Fruit fly (Drosophila melanogaster) whole organism, prepupa: Measurements from ENCODE around the gene CG7294.

Source experiments
- CG11294 ChIP-seq: fragments of 200-800 bp; sonication (Bioruptor generic); IDR thresholded peaks from 2 replicates; pipeline ENCODE4 v1.3.6; 2022; ENCODE audit warnings: missing biosample characterization, missing genetic modification characterization
- CG11762 ChIP-seq: fragments of 200-800 bp; sonication (Bioruptor generic); optimal IDR thresholded peaks from 3 replicates; lab custom pipeline; 2016; ENCODE audit warnings: missing biosample characterization, missing genetic modification characterization; ENCODE audit not compliant: insufficient read depth
- CG11902 ChIP-seq: fragments of 200-800 bp; sonication (Bioruptor generic); optimal IDR thresholded peaks from 3 replicates; lab custom pipeline; 2016; ENCODE audit warnings: missing biosample characterization, missing genetic modification characterization
- CG1621 ChIP-seq: fragments of 200-800 bp; sonication (Bioruptor generic); optimal IDR thresholded peaks from 3 replicates; lab custom pipeline; 2018; ENCODE audit warnings: missing biosample characterization, mild to moderate bottlenecking, missing genetic modification characterization
- CG16779 ChIP-seq: fragments of 200-800 bp; sonication (Bioruptor generic); optimal IDR thresholded peaks from 3 replicates; lab custom pipeline; 2017; ENCODE audit warnings: missing biosample characterization, mild to moderate bottlenecking, missing genetic modification characterization
- CG3032 ChIP-seq: fragments of 200-800 bp; optimal IDR thresholded peaks from 2 replicates; lab custom pipeline; 2019; ENCODE audit warnings: missing biosample characterization, mild to moderate bottlenecking, missing genetic modification characterization, moderate library complexity
- CG31627 ChIP-seq: fragments of 200-800 bp; sonication (Bioruptor generic); optimal IDR thresholded peaks from 3 replicates; lab custom pipeline; 2016; ENCODE audit warnings: missing biosample characterization, missing genetic modification characterization
- CG34406 ChIP-seq: fragments of 200-800 bp; sonication (Bioruptor generic); optimal IDR thresholded peaks from 3 replicates; lab custom pipeline; 2016; ENCODE audit warnings: missing biosample characterization, missing genetic modification characterization
- CG4318 ChIP-seq: fragments of 200-800 bp; sonication (Bioruptor generic); optimal IDR thresholded peaks from 3 replicates; lab custom pipeline; 2017; ENCODE audit warnings: missing biosample characterization, mild to moderate bottlenecking, missing genetic modification characterization
- CG6792 ChIP-seq: fragments of 200-800 bp; sonication (Bioruptor generic); optimal IDR thresholded peaks from 3 replicates; lab custom pipeline; 2016; ENCODE audit warnings: missing biosample characterization, missing genetic modification characterization
- CG6808 ChIP-seq: fragments of 200-800 bp; sonication (Bioruptor generic); optimal IDR thresholded peaks from 3 replicates; lab custom pipeline; 2017; ENCODE audit warnings: missing biosample characterization, missing genetic modification characterization, mild to moderate bottlenecking, moderate library complexity, missing genetic modification reagents
- CG6854 ChIP-seq: fragments of 200-800 bp; sonication (Bioruptor generic); optimal IDR thresholded peaks from 2 replicates; lab custom pipeline; 2017; ENCODE audit warnings: missing biosample characterization, mild to moderate bottlenecking, missing genetic modification characterization
- CG8119 ChIP-seq: fragments of 200-800 bp; sonication (Bioruptor generic); IDR thresholded peaks from 3 replicates; pipeline ENCODE4 v1.3.6; 2022; ENCODE audit warnings: missing biosample characterization, missing genetic modification characterization
- CG8319 ChIP-seq: fragments of 200-800 bp; sonication (Bioruptor generic); optimal IDR thresholded peaks from 3 replicates; lab custom pipeline; 2016; ENCODE audit warnings: missing biosample characterization, missing genetic modification characterization
- CG9139 ChIP-seq: fragments of 200-800 bp; sonication (Bioruptor generic); optimal IDR thresholded peaks from 3 replicates; lab custom pipeline; 2017; ENCODE audit warnings: missing biosample characterization, mild to moderate bottlenecking, missing genetic modification characterization
- Eip75B ChIP-seq: fragments of 200-800 bp; sonication (Bioruptor generic); optimal IDR thresholded peaks from 3 replicates; lab custom pipeline; 2016; ENCODE audit warnings: missing biosample characterization, missing genetic modification characterization
- Eip78C ChIP-seq: fragments of 200-800 bp; sonication (Bioruptor generic); peaks from one replicate; lab custom pipeline; 2016; ENCODE audit warnings: missing biosample characterization, missing genetic modification characterization
- Ets96B ChIP-seq: fragments of 200-800 bp; optimal IDR thresholded peaks from 2 replicates; lab custom pipeline; 2019; ENCODE audit warnings: missing biosample characterization, mild to moderate bottlenecking, missing genetic modification characterization, moderate library complexity
- Hr38 ChIP-seq: sonication (Bioruptor generic); optimal IDR thresholded peaks from 2 replicates; lab custom pipeline; 2016; ENCODE audit warnings: missing biosample characterization, missing genetic modification characterization
- Hr4 ChIP-seq: fragments of 200-800 bp; sonication (Bioruptor generic); optimal IDR thresholded peaks from 3 replicates; lab custom pipeline; 2016; ENCODE audit warnings: missing biosample characterization, missing genetic modification characterization
- Lpt ChIP-seq: fragments of 200-800 bp; sonication (Bioruptor generic); optimal IDR thresholded peaks from 3 replicates; lab custom pipeline; 2016; ENCODE audit warnings: missing biosample characterization, missing genetic modification characterization
- Met ChIP-seq: fragments of 200-800 bp; sonication (Bioruptor generic); optimal IDR thresholded peaks from 3 replicates; lab custom pipeline; 2016; ENCODE audit warnings: missing biosample characterization, missing genetic modification characterization
- Sox102F ChIP-seq: fragments of 200-800 bp; sonication (Bioruptor generic); optimal IDR thresholded peaks from 2 replicates; lab custom pipeline; 2016; ENCODE audit warnings: missing biosample characterization, mild to moderate bottlenecking, missing genetic modification characterization
- Sox15 ChIP-seq: fragments of 200-800 bp; sonication (Bioruptor generic); optimal IDR thresholded peaks from 3 replicates; lab custom pipeline; 2016; ENCODE audit warnings: missing biosample characterization, missing genetic modification characterization
- acj6 ChIP-seq: fragments of 200-800 bp; sonication (Bioruptor generic); optimal IDR thresholded peaks from 3 replicates; lab custom pipeline; 2016; ENCODE audit warnings: missing biosample characterization, missing genetic modification characterization
- dac ChIP-seq: fragments of 200-800 bp; sonication (Bioruptor generic); optimal IDR thresholded peaks from 2 replicates; lab custom pipeline; 2017; ENCODE audit warnings: missing biosample characterization, mild to moderate bottlenecking, missing genetic modification characterization
- dsx ChIP-seq: fragments of 200-800 bp; optimal IDR thresholded peaks from 3 replicates; lab custom pipeline; 2019; ENCODE audit warnings: missing biosample characterization, mild to moderate bottlenecking, missing genetic modification characterization, moderate library complexity; ENCODE audit not compliant: poor library complexity, severe bottlenecking
- eg ChIP-seq: fragments of 200-800 bp; sonication (Bioruptor generic); IDR thresholded peaks from 3 replicates; pipeline ENCODE4 v1.3.6; 2022; ENCODE audit warnings: missing biosample characterization, missing genetic modification characterization
- esn ChIP-seq: fragments of 200-800 bp; sonication (Bioruptor generic); optimal IDR thresholded peaks from 2 replicates; lab custom pipeline; 2016; ENCODE audit warnings: missing biosample characterization, mild to moderate bottlenecking, missing genetic modification characterization, moderate library complexity
- lz ChIP-seq: fragments of 200-800 bp; sonication (Bioruptor generic); optimal IDR thresholded peaks from 3 replicates; lab custom pipeline; 2016; ENCODE audit warnings: missing biosample characterization, missing genetic modification characterization
- salr ChIP-seq, 2 experiments: fragments of 200-800 bp; sonication (Bioruptor generic); optimal IDR thresholded peaks; 3 replicates each; lab custom pipeline; 2016 to 2018; ENCODE audit warnings: missing biosample characterization in 2 of 2, missing genetic modification characterization in 2 of 2, mild to moderate bottlenecking in 1 of 2
- ss ChIP-seq, 2 experiments: fragments of 200-800 bp; sonication (Bioruptor generic); optimal IDR thresholded peaks; 2 replicates in 1 of 2; 3 replicates in 1 of 2; lab custom pipeline; 2017 to 2018; ENCODE audit warnings: mild to moderate bottlenecking in 2 of 2, missing biosample characterization in 2 of 2, missing genetic modification characterization in 2 of 2, moderate library complexity in 1 of 2
- svp ChIP-seq: fragments of 200-800 bp; sonication (Bioruptor generic); peaks from one replicate; lab custom pipeline; 2016; ENCODE audit warnings: missing biosample characterization, missing genetic modification characterization

The CG7294 gene

DNA sequence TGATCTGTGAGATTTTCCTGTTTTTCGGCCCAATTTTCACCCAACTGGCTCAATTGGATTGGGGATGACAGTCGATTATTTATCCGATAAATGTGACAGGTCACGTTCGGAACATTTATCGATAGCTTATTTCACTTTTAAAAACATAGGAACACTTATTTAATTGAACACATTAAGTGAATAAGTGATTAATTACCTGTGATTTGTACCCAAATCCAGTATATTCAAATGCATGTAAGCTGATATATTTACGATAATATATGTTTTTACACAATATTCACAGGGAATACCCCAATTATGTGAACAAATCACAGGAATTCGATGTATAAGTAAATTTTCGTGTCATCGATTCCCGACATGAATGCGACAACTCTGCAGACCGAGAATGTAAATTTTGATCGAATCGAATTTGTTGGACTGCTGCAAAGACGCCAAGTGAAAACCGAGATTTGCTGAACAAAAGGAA is 43.3 kb upstream of the CG7294 start, which contains the start of the genes EMC3 and Dpy-30L1 (continued):
- peak; percentile 47 for TF ChIP-seq Eip75B
- TF ChIP-seq CG6854 (GFP tag; lab: Kevin White, UChicago) = no peak
- TF ChIP-seq Lpt = no peak
- no peak for TF ChIP-seq salr (GFP tag; optimal IDR thresholded peaks at IDR 0.05; lab: Kevin White, UChicago)
- TF ChIP-seq CG1621 = no peak
- TF ChIP-seq svp (GFP tag; lab: Kevin White, UChicago) = no peak

- TF ChIP-seq CG8319 = no peak
- TF ChIP-seq Eip78C = no peak
- TF ChIP-seq dsx (GFP tag; lab: Kevin White, UChicago) = no peak
- no peak for TF ChIP-seq ss (GFP tag; optimal IDR thresholded peaks at IDR 0.05; lab: Kevin White, UChicago)
- no peak for TF ChIP-seq CG16779 (tag; lab: Kevin White, UChicago)
- TF ChIP-seq CG31627 (GFP tag; lab: Kevin White, UChicago) = no peak
- TF ChIP-seq Hr4 (GFP tag; lab: Kevin White, UChicago) = no peak
- TF ChIP-seq Lpt = no peak
- no peak for TF ChIP-seq CG9139
- TF ChIP-seq salr (GFP tag; optimal IDR thresholded peaks at IDR 0.05; lab: Kevin White, UChicago) = no peak
- TF ChIP-seq Sox102F = no peak
- no peak for TF ChIP-seq CG11902 (GFP tag; lab: Kevin White, UChicago)
- TF ChIP-seq CG34406 = no peak
- no peak for TF ChIP-seq Met (GFP tag; lab: Kevin White, UChicago)
- TF ChIP-seq CG3032 (tag; lab: Kevin White, UChicago) = no peak
Observed at dm6 chr2L:10729955-10730354, 40.9 kb upstream of the CG7294 start, which contains the start of gene CG17118. Gene CG17118 (plus strand): TSS chr2L:10730255.

DNA sequence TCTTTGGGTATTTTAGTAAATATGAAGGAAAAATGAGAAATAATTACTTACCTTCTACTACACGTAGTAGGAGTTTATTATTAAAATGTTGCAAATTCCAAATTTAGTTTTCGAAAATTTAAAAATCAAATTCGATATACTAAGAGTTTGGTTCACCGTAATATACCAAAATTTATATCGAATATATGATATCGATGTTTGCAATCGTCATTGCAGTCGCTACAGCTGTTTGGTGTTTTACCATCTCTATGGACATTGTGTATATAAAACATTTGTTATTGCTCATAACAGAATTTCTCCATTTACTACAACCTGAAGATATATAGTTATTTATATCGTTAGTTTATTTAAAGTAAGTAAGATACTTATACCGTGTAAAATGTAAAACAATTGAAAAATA is 39.7 kb upstream of the CG7294 start, which contains the start of gene CG6443:
CG6443 (plus strand) TSS at position 228 of the 400 bp plus-strand sequence.
- TF ChIP-seq esn (GFP tag; lab: Kevin White, UChicago) (no peak), Ets96B (tag; lab: Kevin White, UChicago) (no peak), Hr38 (no peak), Sox102F (no peak), acj6 (no peak)

dm6 chr2L:10723903-10724302 is 34.8 kb upstream of the CG7294 start, which contains the start of gene CG6431:
Gene CG6431 (plus strand): TSS chr2L:10724203.
- TF ChIP-seq CG6792 (GFP tag; lab: Kevin White, UChicago) (no peak), Ets96B (tag; lab: Kevin White, UChicago) (no peak), CG11762 (GFP tag; lab: Kevin White, UChicago) (no peak), lz (no peak), CG6808 (no peak), CG6854 (GFP tag; lab: Kevin White, UChicago) (no peak), CG8119 (GFP tag; lab: Robert Waterston, UW) (no peak), svp (GFP tag; lab: Kevin White, UChicago) (no peak), acj6 (no peak), CG11294 (GFP tag; lab: Robert Waterston, UW) (no peak), CG31627 (GFP tag; lab: Kevin White, UChicago) (no peak), Hr38 (no peak), Sox15 (GFP tag; lab: Kevin White, UChicago) (no peak), CG4318 (GFP tag; lab: Kevin White, UChicago) (no peak), CG9139 (no peak), eg (no peak), dac (GFP tag; lab: Kevin White, UChicago) (no peak)

DNA sequence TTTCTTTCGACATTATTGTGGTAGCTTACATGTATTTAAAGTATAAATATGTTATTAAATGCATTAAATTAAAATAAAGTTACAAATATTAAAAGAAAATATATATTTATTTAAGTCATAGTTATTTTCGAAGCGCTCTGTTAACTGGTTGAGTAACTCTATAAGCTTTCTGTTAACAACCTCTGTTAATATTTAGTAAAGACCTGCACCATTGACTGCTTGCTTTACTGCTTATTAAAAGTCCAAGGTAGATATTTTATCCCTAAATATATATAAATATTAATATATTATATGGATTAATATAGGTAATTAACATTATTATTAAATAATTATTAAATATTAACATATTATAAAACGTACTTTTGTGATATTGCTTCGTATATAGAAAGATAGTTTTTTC is 32.5 kb upstream of the CG7294 start:
- no peak for TF ChIP-seq Eip78C
- TF ChIP-seq, all 60 proteins: peak for 0
